Worm (Caenorhabditis elegans): ENCODE data around the gene hpo-25.

DNA sequence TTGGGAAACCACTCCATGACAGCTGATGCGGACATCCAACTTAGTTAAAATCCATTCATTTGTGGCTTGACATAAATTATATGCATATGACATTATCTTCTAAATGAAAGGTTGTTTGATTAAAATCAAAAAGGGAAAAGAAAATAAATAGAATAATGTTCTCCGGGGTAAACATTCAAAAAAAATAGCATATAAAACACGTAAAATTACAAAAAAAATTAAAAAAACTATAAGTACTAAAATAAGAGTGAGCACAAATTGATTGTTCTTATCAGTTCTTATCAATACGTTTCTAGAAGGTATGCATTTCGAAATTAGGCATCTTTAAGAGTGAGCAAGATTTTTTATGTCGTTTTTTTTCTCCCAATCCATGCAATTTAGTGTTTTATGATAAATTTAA is 43.6 kb downstream of the hpo-25 start, which contains the start of gene fbxa-182:
- TF ChIP-seq nhr-28 (tag; optimal IDR thresholded peaks at IDR 0.05) (no peak), pqm-1 (tag; optimal IDR thresholded peaks at IDR 0.05) (no peak), nhr-237 (tag; optimal IDR thresholded peaks at IDR 0.05) (no peak), lin-15B (tag; optimal IDR thresholded peaks at IDR 0.05) (no peak)
